Worm (Caenorhabditis elegans): Measurements from ENCODE around the gene shc-2.

- TF ChIP-seq mdl-1 (tag; optimal IDR thresholded peaks at IDR 0.05) (no peak), fkh-10 (GFP tag; optimal IDR thresholded peaks at IDR 0.05) (no peak), ceh-82 (tag; optimal IDR thresholded peaks at IDR 0.05) (no peak), unc-62 (GFP tag; optimal IDR thresholded peaks at IDR 0.05) (no peak), daf-12 (tag; optimal IDR thresholded peaks at IDR 0.05) (no peak), unc-39 (tag; optimal IDR thresholded peaks at IDR 0.05) (no peak), pqm-1 (tag; optimal IDR thresholded peaks at IDR 0.05) (no peak), nhr-76 (tag; optimal IDR thresholded peaks at IDR 0.05) (no peak)
These were observed 6.3 kb downstream of the shc-2 start for ce11 chrII:4975311-4975710.

All from whole organism, L3 larva.